Worm (Caenorhabditis elegans) whole organism, late embryonic: ENCODE data around the gene C15H11.10.

ENCODE experiments used
- C08G9.2 ChIP-seq: sonication (generic microtip); optimal IDR thresholded peaks from 2 replicates; lab custom pipeline; 2016; ENCODE audit warnings: mild to moderate bottlenecking, missing genetic modification characterization, moderate library complexity, missing compliant biosample characterization
- ama-1 ChIP-seq: fragments of 150-350 bp; optimal IDR thresholded peaks from 2 replicates; lab custom pipeline; 2014
- fkh-10 ChIP-seq: fragments of 150-350 bp; optimal IDR thresholded peaks from 2 replicates; lab custom pipeline; 2014; ENCODE audit warnings: missing biosample characterization, missing genetic modification reagents, missing genetic modification characterization
- hlh-8 ChIP-seq: sonication (generic microtip); optimal IDR thresholded peaks from 2 replicates; lab custom pipeline; 2016; ENCODE audit warnings: missing genotype, missing genetic modification characterization, missing compliant biosample characterization
- lin-11 ChIP-seq: fragments of 200-800 bp; sonication (Bioruptor generic); optimal IDR thresholded peaks from 2 replicates; lab custom pipeline; 2018; ENCODE audit warnings: mild to moderate bottlenecking, missing genetic modification characterization, missing compliant biosample characterization
- pha-2 ChIP-seq: sonication (generic microtip); optimal IDR thresholded peaks from 2 replicates; lab custom pipeline; 2017; ENCODE audit warnings: mild to moderate bottlenecking, missing genetic modification characterization, missing compliant biosample characterization
- pha-4 ChIP-seq: fragments of 150-350 bp; optimal IDR thresholded peaks from 2 replicates; lab custom pipeline; 2018; ENCODE audit warnings: missing biosample characterization, missing genetic modification reagents, missing genetic modification characterization
- pqm-1 ChIP-seq: sonication (generic microtip); optimal IDR thresholded peaks from 2 replicates; lab custom pipeline; 2016; ENCODE audit warnings: missing genetic modification characterization, missing compliant biosample characterization
- rnt-1 ChIP-seq: sonication (generic microtip); optimal IDR thresholded peaks from 2 replicates; lab custom pipeline; 2016; ENCODE audit warnings: missing genetic modification characterization, missing compliant biosample characterization
- sox-2 ChIP-seq: fragments of 200-800 bp; sonication (Bioruptor generic); IDR thresholded peaks from 2 replicates; pipeline ENCODE4 v1.3.6; 2022; ENCODE audit warnings: missing genetic modification reagents, missing genetic modification characterization, missing compliant biosample characterization
- sox-4 ChIP-seq: sonication (generic microtip); optimal IDR thresholded peaks from 2 replicates; lab custom pipeline; 2017; ENCODE audit warnings: mild to moderate bottlenecking, missing genetic modification characterization, inconsistent platforms, missing compliant biosample characterization

ce11 chrV:14432259-14432658 is 40.3 kb downstream of the C15H11.10 start, which contains the start of gene egl-1:
- TF ChIP-seq fkh-10 (GFP tag; lab: Kevin White, UChicago) (no peak), pqm-1 (tag; lab: Kevin White, UChicago) (no peak), sox-4 (tag; lab: Kevin White, UChicago) (no peak), pha-4 (no peak), lin-11 (no peak), C08G9.2 (tag; lab: Kevin White, UChicago) (no peak), hlh-8 (tag; lab: Kevin White, UChicago) (no peak), rnt-1 (no peak), ama-1 (lab: Kevin White, UChicago) (no peak), sox-2 (no peak), pha-2 (tag; lab: Kevin White, UChicago) (no peak)
